Fruit fly (Drosophila melanogaster) whole organism, adult: ENCODE data around the gene Gk2.
A peak's percentile ranks its signal among the peaks of the same experiment; 100 is the strongest.

Source experiments
- CG11617 ChIP-seq: fragments of 200-800 bp; sonication (Bioruptor generic); optimal IDR thresholded peaks from 2 replicates; lab custom pipeline; 2017; ENCODE audit warnings: mild to moderate bottlenecking, missing biosample characterization, missing genetic modification reagents, missing genetic modification characterization
- CG12768 ChIP-seq: fragments of 200-800 bp; sonication (Bioruptor generic); optimal IDR thresholded peaks from 2 replicates; lab custom pipeline; 2017; ENCODE audit warnings: missing biosample characterization, missing genetic modification characterization, mild to moderate bottlenecking, moderate library complexity, missing genetic modification reagents
- CG14711 ChIP-seq: fragments of 200-800 bp; sonication (Bioruptor generic); optimal IDR thresholded peaks from 2 replicates; lab custom pipeline; 2018; ENCODE audit warnings: missing biosample characterization, mild to moderate bottlenecking, missing genetic modification characterization, moderate library complexity
- CG1620 ChIP-seq: fragments of 200-800 bp; sonication (Bioruptor generic); optimal IDR thresholded peaks from 2 replicates; lab custom pipeline; 2016; ENCODE audit warnings: missing biosample characterization, missing genetic modification characterization
- CG33017 ChIP-seq: fragments of 200-800 bp; sonication (Bioruptor generic); optimal IDR thresholded peaks from 2 replicates; lab custom pipeline; 2018; ENCODE audit warnings: missing biosample characterization, mild to moderate bottlenecking, missing genetic modification characterization, moderate library complexity
- CG5204 ChIP-seq: fragments of 200-800 bp; sonication (Bioruptor generic); optimal IDR thresholded peaks from 2 replicates; lab custom pipeline; 2016; ENCODE audit warnings: missing biosample characterization, missing genetic modification characterization
- CG7045 ChIP-seq: fragments of 200-800 bp; sonication (Bioruptor generic); optimal IDR thresholded peaks from 2 replicates; lab custom pipeline; 2017; ENCODE audit warnings: missing biosample characterization, mild to moderate bottlenecking, missing genetic modification characterization
- CG7101 ChIP-seq: fragments of 200-800 bp; sonication (Bioruptor generic); optimal IDR thresholded peaks from 2 replicates; lab custom pipeline; 2018; ENCODE audit warnings: missing biosample characterization, mild to moderate bottlenecking, missing genetic modification characterization, moderate library complexity
- Clk ChIP-seq: fragments of 200-800 bp; sonication (Bioruptor generic); optimal IDR thresholded peaks from 2 replicates; lab custom pipeline; 2017; ENCODE audit warnings: missing biosample characterization, missing genetic modification characterization
- Crg-1 ChIP-seq: fragments of 200-800 bp; sonication (Bioruptor generic); optimal IDR thresholded peaks from 2 replicates; lab custom pipeline; 2016; ENCODE audit warnings: missing biosample characterization, missing genetic modification characterization
- Hr96 ChIP-seq: fragments of 200-800 bp; sonication (Bioruptor generic); optimal IDR thresholded peaks from 2 replicates; lab custom pipeline; 2016; ENCODE audit warnings: missing biosample characterization, missing genetic modification characterization
- Mnt ChIP-seq: fragments of 200-800 bp; sonication (Bioruptor generic); optimal IDR thresholded peaks from 2 replicates; lab custom pipeline; 2016; ENCODE audit warnings: missing biosample characterization, mild to moderate bottlenecking, missing genetic modification characterization
- bab1 ChIP-seq: fragments of 200-800 bp; sonication (Bioruptor generic); optimal IDR thresholded peaks from 3 replicates; lab custom pipeline; 2019; ENCODE audit warnings: missing biosample characterization, mild to moderate bottlenecking, missing genetic modification characterization, moderate library complexity
- cic ChIP-seq: fragments of 200-800 bp; sonication (Bioruptor generic); optimal IDR thresholded peaks from 2 replicates; lab custom pipeline; 2017; ENCODE audit warnings: missing biosample characterization, mild to moderate bottlenecking, missing genetic modification characterization, moderate library complexity
- cnc ChIP-seq, 2 experiments: fragments of >200 bp; optimal IDR thresholded peaks; 2 replicates each; lab custom pipeline; 2017
- kay ChIP-seq: fragments of 200-800 bp; sonication (Bioruptor generic); peaks from one replicate; lab custom pipeline; 2016; ENCODE audit warnings: missing biosample characterization, missing genetic modification characterization, borderline replicate concordance
- ovo ChIP-seq: fragments of 200-800 bp; sonication (Bioruptor generic); optimal IDR thresholded peaks from 2 replicates; lab custom pipeline; 2016; ENCODE audit warnings: missing biosample characterization, missing genetic modification characterization
- pad ChIP-seq: fragments of 200-800 bp; sonication (Bioruptor generic); optimal IDR thresholded peaks from 3 replicates; lab custom pipeline; 2017; ENCODE audit warnings: missing biosample characterization, missing genetic modification characterization, mild to moderate bottlenecking, moderate library complexity, missing genetic modification reagents
- tj ChIP-seq: fragments of 200-800 bp; sonication (Bioruptor generic); optimal IDR thresholded peaks from 3 replicates; lab custom pipeline; 2017; ENCODE audit warnings: missing biosample characterization, mild to moderate bottlenecking, missing genetic modification characterization, moderate library complexity
- toe ChIP-seq: fragments of 200-800 bp; sonication (Bioruptor generic); optimal IDR thresholded peaks from 2 replicates; lab custom pipeline; 2016; ENCODE audit warnings: missing biosample characterization, missing genetic modification characterization

Gk2 gene

dm6 chr3L:1738375-1739328 is at the start of gene Gk2:
Gene Gk2, plus strand, starts transcription at chr3L:1738407.
- TF ChIP-seq cic (peak; percentile 10), CG12768 (GFP tag; lab: Kevin White, UChicago) (peak; percentile 13), tj (GFP tag; lab: Kevin White, UChicago) (no peak), Mnt (GFP tag; lab: Kevin White, UChicago) (peak; percentile 27)

- no peak for TF ChIP-seq CG5204 (GFP tag; lab: Kevin White, UChicago)
- TF ChIP-seq tj (GFP tag; lab: Kevin White, UChicago) = peak; percentile 40
- TF ChIP-seq Hr96 (GFP tag; lab: Kevin White, UChicago) = no peak
- no peak for TF ChIP-seq CG7045
Measured at dm6 chr3L:1688569-1688968, 49.6 kb upstream of the Gk2 start.

dm6 chr3L:1690727-1691413 is 47.3 kb upstream of the Gk2 start:
- no peak for TF ChIP-seq CG1620

dm6 chr3L:1692122-1692786 is 46.0 kb upstream of the Gk2 start:
- TF ChIP-seq CG1620 (no peak), Clk (GFP tag; lab: Kevin White, UChicago) (no peak), CG7045 (no peak), Crg-1 (no peak), Mnt (GFP tag; lab: Kevin White, UChicago) (no peak), bab1 (no peak), kay (no peak), ovo (no peak), pad (GFP tag; lab: Kevin White, UChicago) (no peak), CG14711 (tag; lab: Kevin White, UChicago) (no peak), cic (no peak), cnc (optimal IDR thresholded peaks at IDR 0.05; lab: Kevin White, UChicago) (no peak), CG5204 (GFP tag; lab: Kevin White, UChicago) (no peak), CG33017 (tag; lab: Kevin White, UChicago) (no peak), CG11617 (GFP tag; lab: Kevin White, UChicago) (no peak), toe (no peak)

- TF ChIP-seq cic = no peak
- TF ChIP-seq Mnt (GFP tag; lab: Kevin White, UChicago) = no peak
- no peak for TF ChIP-seq CG7101 (tag; lab: Kevin White, UChicago)
- no peak for TF ChIP-seq Clk (GFP tag; lab: Kevin White, UChicago)
- no peak for TF ChIP-seq Hr96 (GFP tag; lab: Kevin White, UChicago)
- TF ChIP-seq bab1 = no peak
- no peak for TF ChIP-seq toe
- TF ChIP-seq Crg-1 = no peak
- no peak for TF ChIP-seq CG11617 (GFP tag; lab: Kevin White, UChicago)
- no peak for TF ChIP-seq ovo
- no peak for TF ChIP-seq CG14711 (tag; lab: Kevin White, UChicago)
- TF ChIP-seq CG7045 = no peak
- TF ChIP-seq pad (GFP tag; lab: Kevin White, UChicago) = no peak
- TF ChIP-seq kay = no peak
Measured at dm6 chr3L:1692859-1693258, 45.3 kb upstream of the Gk2 start.

dm6 chr3L:1694317-1694716 is 43.9 kb upstream of the Gk2 start, which contains the start of gene CG12011:
Gene CG12011, plus strand, starts transcription at chr3L:1694617.
- TF ChIP-seq CG1620 = no peak
- TF ChIP-seq CG7045 = no peak
- TF ChIP-seq cnc (optimal IDR thresholded peaks at IDR 0.05; lab: Kevin White, UChicago) = no peak
- no peak for TF ChIP-seq pad (GFP tag; lab: Kevin White, UChicago)
- TF ChIP-seq CG5204 (GFP tag; lab: Kevin White, UChicago) = no peak
- TF ChIP-seq CG33017 (tag; lab: Kevin White, UChicago) = no peak
- no peak for TF ChIP-seq CG7101 (tag; lab: Kevin White, UChicago)
- no peak for TF ChIP-seq Crg-1
- TF ChIP-seq CG14711 (tag; lab: Kevin White, UChicago) = no peak
- no peak for TF ChIP-seq tj (GFP tag; lab: Kevin White, UChicago)
- TF ChIP-seq Mnt (GFP tag; lab: Kevin White, UChicago) = no peak
- TF ChIP-seq toe = no peak
